Worm (Caenorhabditis elegans) whole organism, mixed stage, embryonic: ENCODE measurements around the gene C38H2.2.

Source experiments
- M03D4.4 ChIP-seq: sonication (generic microtip); optimal IDR thresholded peaks from 2 replicates; lab custom pipeline; 2017; ENCODE audit warnings: mild to moderate bottlenecking, missing genetic modification characterization, missing compliant biosample characterization
- bed-3 ChIP-seq: fragments of 200-800 bp; sonication (Bioruptor generic); optimal IDR thresholded peaks from 3 replicates; lab custom pipeline; 2018; ENCODE audit warnings: mild to moderate bottlenecking, missing genetic modification characterization, moderate library complexity, missing compliant biosample characterization
- blmp-1 ChIP-seq: fragments of 150-350 bp; optimal IDR thresholded peaks from 2 replicates; lab custom pipeline; 2014; ENCODE audit warnings: missing biosample characterization, missing genetic modification characterization
- ceh-39 ChIP-seq: fragments of 150-350 bp; optimal IDR thresholded peaks from 2 replicates; lab custom pipeline; 2014; ENCODE audit warnings: missing biosample characterization, missing genetic modification characterization
- ceh-43 ChIP-seq: fragments of 200-800 bp; sonication (Bioruptor generic); optimal IDR thresholded peaks from 2 replicates; lab custom pipeline; 2018; ENCODE audit warnings: mild to moderate bottlenecking, missing genetic modification characterization, moderate library complexity, missing compliant biosample characterization
- ces-1 ChIP-seq: fragments of 150-350 bp; optimal IDR thresholded peaks from 2 replicates; lab custom pipeline; 2014; ENCODE audit warnings: missing biosample characterization, missing genetic modification reagents, missing genetic modification characterization
- cnd-1 ChIP-seq: fragments of 200-800 bp; sonication (Bioruptor generic); optimal IDR thresholded peaks from 2 replicates; lab custom pipeline; 2018; ENCODE audit warnings: mild to moderate bottlenecking, missing genetic modification characterization, missing compliant biosample characterization
- elt-1 ChIP-seq: sonication (generic microtip); optimal IDR thresholded peaks from 2 replicates; lab custom pipeline; 2017; ENCODE audit warnings: missing genetic modification characterization, mild to moderate bottlenecking, missing compliant biosample characterization, antibody characterized with exemption, moderate library complexity, borderline replicate concordance; ENCODE audit not compliant: insufficient read depth
- elt-3 ChIP-seq: fragments of 150-350 bp; optimal IDR thresholded peaks from 2 replicates; lab custom pipeline; 2014; ENCODE audit warnings: missing biosample characterization, missing genetic modification characterization
- flh-1 ChIP-seq: fragments of 200-800 bp; sonication (Bioruptor generic); optimal IDR thresholded peaks from 2 replicates; lab custom pipeline; 2018; ENCODE audit warnings: mild to moderate bottlenecking, missing genetic modification characterization, moderate library complexity, missing compliant biosample characterization
- ham-2 ChIP-seq: fragments of 200-800 bp; sonication (Bioruptor generic); optimal IDR thresholded peaks from 2 replicates; lab custom pipeline; 2018; ENCODE audit warnings: mild to moderate bottlenecking, missing genetic modification characterization, missing compliant biosample characterization
- hlh-1 ChIP-seq: fragments of 150-350 bp; optimal IDR thresholded peaks from 2 replicates; lab custom pipeline; 2014; ENCODE audit warnings: missing biosample characterization, missing genetic modification reagents, missing genetic modification characterization
- lin-13 ChIP-seq: fragments of 150-350 bp; optimal IDR thresholded peaks from 2 replicates; lab custom pipeline; 2014; ENCODE audit warnings: missing biosample characterization, missing genetic modification characterization
- lin-32 ChIP-seq: fragments of 200-800 bp; sonication (Bioruptor generic); optimal IDR thresholded peaks from 2 replicates; lab custom pipeline; 2018; ENCODE audit warnings: mild to moderate bottlenecking, missing genetic modification characterization, missing compliant biosample characterization
- lsy-2 ChIP-seq: fragments of 150-350 bp; optimal IDR thresholded peaks from 2 replicates; lab custom pipeline; 2014; ENCODE audit warnings: missing biosample characterization, missing genetic modification characterization
- mab-5 ChIP-seq: fragments of 150-350 bp; optimal IDR thresholded peaks from 2 replicates; lab custom pipeline; 2014; ENCODE audit warnings: missing biosample characterization, missing genetic modification characterization
- mep-1 ChIP-seq: fragments of 150-350 bp; optimal IDR thresholded peaks from 2 replicates; lab custom pipeline; 2017; ENCODE audit warnings: missing biosample characterization, missing genetic modification reagents, missing genetic modification characterization, inconsistent platforms
- mls-2 ChIP-seq: sonication (generic microtip); optimal IDR thresholded peaks from 2 replicates; lab custom pipeline; 2016; ENCODE audit warnings: mild to moderate bottlenecking, missing genetic modification characterization, moderate library complexity, missing compliant biosample characterization
- nhr-12 ChIP-seq: fragments of 150-350 bp; optimal IDR thresholded peaks from 2 replicates; lab custom pipeline; 2014; ENCODE audit warnings: missing biosample characterization, missing genetic modification characterization
- nhr-2 ChIP-seq: fragments of 150-350 bp; optimal IDR thresholded peaks from 2 replicates; lab custom pipeline; 2014; ENCODE audit warnings: missing biosample characterization, missing genetic modification characterization
- nhr-237 ChIP-seq: fragments of 150-350 bp; optimal IDR thresholded peaks from 2 replicates; lab custom pipeline; 2014; ENCODE audit warnings: missing biosample characterization, missing genetic modification characterization
- nhr-28 ChIP-seq: fragments of 150-350 bp; optimal IDR thresholded peaks from 2 replicates; lab custom pipeline; 2014; ENCODE audit warnings: missing biosample characterization, missing genetic modification characterization
- nhr-76 ChIP-seq: sonication (generic microtip); optimal IDR thresholded peaks from 2 replicates; lab custom pipeline; 2017; ENCODE audit warnings: missing biosample characterization, missing genetic modification characterization
- pha-4 ChIP-seq: fragments of 150-350 bp; optimal IDR thresholded peaks from 2 replicates; lab custom pipeline; 2018; ENCODE audit warnings: missing biosample characterization, missing genetic modification reagents, missing genetic modification characterization
- sem-2 ChIP-seq: fragments of 200-800 bp; sonication (Bioruptor generic); optimal IDR thresholded peaks from 2 replicates; lab custom pipeline; 2018; ENCODE audit warnings: mild to moderate bottlenecking, missing genetic modification characterization, missing compliant biosample characterization
- snpc-4 ChIP-seq: fragments of 150-350 bp; optimal IDR thresholded peaks from 2 replicates; lab custom pipeline; 2014; ENCODE audit warnings: missing biosample characterization, missing genetic modification characterization
- sptf-1 ChIP-seq: sonication (generic microtip); optimal IDR thresholded peaks from 2 replicates; lab custom pipeline; 2017; ENCODE audit warnings: mild to moderate bottlenecking, missing genetic modification characterization, moderate library complexity, missing compliant biosample characterization
- tbx-8 ChIP-seq: fragments of 200-800 bp; sonication (Bioruptor generic); optimal IDR thresholded peaks from 2 replicates; lab custom pipeline; 2018; ENCODE audit warnings: mild to moderate bottlenecking, missing genetic modification characterization, moderate library complexity, missing compliant biosample characterization
- unc-120 ChIP-seq: sonication (generic microtip); optimal IDR thresholded peaks from 2 replicates; lab custom pipeline; 2017; ENCODE audit warnings: missing genetic modification characterization, missing compliant biosample characterization; ENCODE audit not compliant: poor library complexity, severe bottlenecking
- unc-39 ChIP-seq: fragments of 150-350 bp; optimal IDR thresholded peaks from 2 replicates; lab custom pipeline; 2014; ENCODE audit warnings: missing biosample characterization, missing genetic modification characterization
- unc-62 ChIP-seq: fragments of 150-350 bp; optimal IDR thresholded peaks from 2 replicates; lab custom pipeline; 2014; ENCODE audit warnings: missing biosample characterization, missing genetic modification reagents, missing genetic modification characterization
- zip-8 ChIP-seq: fragments of 150-350 bp; optimal IDR thresholded peaks from 2 replicates; lab custom pipeline; 2014; ENCODE audit warnings: missing biosample characterization, missing genetic modification characterization

Gene C38H2.2

DNA sequence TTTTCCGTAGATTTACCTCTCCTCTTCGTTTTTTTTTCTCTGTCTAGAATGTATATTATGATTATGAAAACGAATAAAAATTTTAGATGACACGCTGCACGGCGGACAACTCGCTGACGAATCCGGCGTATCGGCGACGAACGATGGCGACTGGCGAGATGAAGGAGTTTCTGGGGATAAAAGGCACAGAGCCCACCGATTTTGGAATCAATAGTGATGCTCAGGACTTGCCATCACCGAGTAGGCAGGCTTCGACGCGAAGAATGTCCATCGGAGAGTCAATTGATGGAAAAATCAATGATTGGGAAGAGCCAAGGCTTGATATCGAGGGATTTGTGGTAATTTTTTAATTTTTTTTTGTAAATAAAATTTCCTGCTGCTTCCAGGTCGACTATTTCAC is 46.5 kb upstream of the C38H2.2 start, which contains the start of gene ced-9:
TSS of gene ced-9 (plus strand) at position 87 of the 400 bp plus-strand sequence.
- no peak for TF ChIP-seq unc-39 (tag; lab: Kevin White, UChicago)
- no peak for TF ChIP-seq cnd-1 (tag; lab: Kevin White, UChicago)
- TF ChIP-seq unc-120: no peak
- TF ChIP-seq elt-3 (tag; lab: Kevin White, UChicago): no peak
- TF ChIP-seq sem-2: no peak

DNA sequence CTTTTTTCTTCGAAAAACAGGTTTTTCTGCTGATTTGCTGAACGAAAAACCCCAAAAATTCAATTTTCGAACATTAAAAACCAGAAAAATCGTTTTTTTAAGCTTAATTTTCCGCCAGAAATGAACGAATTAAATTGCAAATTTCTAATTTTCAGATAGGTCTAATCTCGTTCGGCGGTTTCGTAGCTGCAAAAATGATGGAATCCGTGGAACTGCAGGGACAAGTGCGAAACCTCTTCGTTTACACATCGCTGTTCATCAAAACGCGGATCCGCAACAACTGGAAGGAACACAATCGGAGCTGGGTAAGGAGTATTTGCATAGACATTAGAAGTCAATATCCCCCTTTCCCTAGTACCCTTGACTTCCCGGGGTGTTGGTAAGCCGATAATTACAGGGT is 45.5 kb upstream of the C38H2.2 start:
- TF ChIP-seq unc-39 (tag; lab: Kevin White, UChicago): no peak
- TF ChIP-seq pha-4 (tag; lab: Kevin White, UChicago): no peak
- TF ChIP-seq nhr-76: no peak
- TF ChIP-seq lin-13 (tag; lab: Kevin White, UChicago): no peak
- TF ChIP-seq ham-2 (GFP tag; lab: Kevin White, UChicago): no peak
- no peak for TF ChIP-seq ces-1 (GFP tag; lab: Kevin White, UChicago)
- no peak for TF ChIP-seq M03D4.4 (tag; lab: Kevin White, UChicago)
- no peak for TF ChIP-seq nhr-2 (tag; lab: Kevin White, UChicago)
- TF ChIP-seq ceh-39 (tag; lab: Kevin White, UChicago): no peak
- TF ChIP-seq nhr-28: no peak

DNA sequence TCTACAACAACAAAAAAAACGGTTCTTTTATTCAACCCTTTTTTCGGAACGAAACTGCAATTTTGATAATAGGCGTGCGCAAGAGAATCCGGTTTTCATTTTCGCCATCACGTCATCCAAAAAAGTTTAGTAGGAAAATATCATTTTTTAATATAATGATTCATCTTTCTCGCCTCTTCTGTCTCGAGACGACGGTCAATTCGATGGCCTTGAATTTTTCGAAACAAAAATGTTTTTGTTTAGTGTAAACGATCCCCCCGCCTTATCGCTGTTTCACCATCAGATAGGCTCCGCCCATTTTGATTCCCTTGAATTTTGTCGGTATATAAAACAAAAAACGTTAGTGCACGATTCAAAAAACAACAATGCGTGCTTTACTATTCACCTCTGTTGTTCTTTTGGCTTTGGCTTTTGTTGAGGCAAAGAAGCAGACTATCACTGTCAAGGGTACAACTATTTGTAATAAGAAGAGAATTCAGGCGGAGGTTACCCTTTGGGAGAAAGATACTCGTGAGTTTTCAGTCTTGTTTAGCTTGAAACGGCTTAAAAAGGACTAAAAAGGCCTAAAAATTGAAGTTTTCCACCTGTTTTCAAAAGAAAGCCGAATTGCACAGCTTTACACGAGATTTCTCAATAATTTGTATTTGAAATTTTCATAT is 43.9 kb upstream of the C38H2.2 start, which contains the start of gene ttr-15:
TSS of gene ttr-15 (plus strand) at position 340 of the 659 bp plus-strand sequence.
- TF ChIP-seq nhr-12 (no peak), M03D4.4 (tag; lab: Kevin White, UChicago) (no peak), bed-3 (GFP tag; lab: Kevin White, UChicago) (no peak), tbx-8 (GFP tag; lab: Kevin White, UChicago) (no peak), ceh-43 (GFP tag; lab: Kevin White, UChicago) (no peak)

DNA sequence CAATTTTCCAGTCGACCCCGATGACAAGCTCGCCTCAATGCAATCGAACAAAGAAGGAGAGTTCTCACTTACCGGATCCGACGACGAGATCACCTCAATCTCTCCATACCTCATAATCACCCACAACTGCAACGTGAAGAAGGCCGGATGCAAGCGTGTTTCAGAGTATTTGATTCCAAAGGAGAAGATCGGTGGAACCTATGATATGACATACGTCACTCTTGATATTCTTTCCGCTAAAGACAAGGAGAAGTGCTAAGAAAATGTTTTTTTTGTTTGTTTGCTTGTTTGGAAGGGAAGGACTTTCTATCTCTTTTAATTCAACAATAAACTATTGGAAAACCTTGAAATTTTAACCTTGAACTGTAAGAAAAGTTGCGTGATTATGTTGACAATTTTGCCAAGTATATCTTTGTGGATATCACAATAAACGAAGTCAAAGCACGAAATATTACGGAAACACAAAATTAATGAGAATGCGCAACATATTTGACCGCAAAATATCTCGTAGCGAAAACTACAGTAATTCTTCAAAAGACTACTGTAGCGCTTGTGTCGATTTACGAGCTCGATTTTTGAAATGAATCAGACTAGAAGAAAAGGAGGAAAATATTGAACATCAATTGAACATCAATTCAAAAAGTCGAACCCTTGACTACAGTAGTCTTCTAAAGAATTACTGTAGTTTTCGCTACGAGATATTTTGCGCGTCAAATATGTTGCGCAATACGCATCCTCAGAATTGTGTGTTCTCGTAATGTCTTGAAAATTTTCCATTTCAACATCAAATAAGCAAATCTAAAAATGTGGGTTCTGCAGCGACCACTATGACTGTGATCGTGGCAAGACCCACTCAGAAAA is 42.4 kb upstream of the C38H2.2 start:
- TF ChIP-seq zip-8 (peak; percentile 89), ceh-39 (tag; lab: Kevin White, UChicago) (no peak)

DNA sequence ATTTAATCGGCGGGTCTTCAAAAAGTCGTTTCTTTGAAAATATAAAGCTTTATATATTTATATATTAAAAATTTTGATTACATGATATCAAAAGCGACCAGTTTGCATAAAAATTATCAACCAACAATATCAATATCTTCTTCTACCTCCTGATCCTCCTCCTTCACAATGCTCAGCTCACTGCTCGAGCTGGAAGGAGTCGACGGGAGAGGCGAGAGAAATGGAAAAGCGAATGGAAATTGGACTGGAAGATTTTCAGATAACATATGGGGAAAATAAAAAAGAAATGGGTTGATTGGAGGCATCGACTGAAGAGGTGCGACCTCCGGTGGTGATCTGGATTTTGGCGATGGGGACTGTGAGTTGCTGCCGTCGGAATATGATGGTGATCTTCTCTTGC is 41.6 kb upstream of the C38H2.2 start:
- no peak for TF ChIP-seq lin-32 (GFP tag; lab: Kevin White, UChicago)
- TF ChIP-seq lsy-2 (tag; lab: Kevin White, UChicago): no peak
- no peak for TF ChIP-seq lin-13 (tag; lab: Kevin White, UChicago)

DNA sequence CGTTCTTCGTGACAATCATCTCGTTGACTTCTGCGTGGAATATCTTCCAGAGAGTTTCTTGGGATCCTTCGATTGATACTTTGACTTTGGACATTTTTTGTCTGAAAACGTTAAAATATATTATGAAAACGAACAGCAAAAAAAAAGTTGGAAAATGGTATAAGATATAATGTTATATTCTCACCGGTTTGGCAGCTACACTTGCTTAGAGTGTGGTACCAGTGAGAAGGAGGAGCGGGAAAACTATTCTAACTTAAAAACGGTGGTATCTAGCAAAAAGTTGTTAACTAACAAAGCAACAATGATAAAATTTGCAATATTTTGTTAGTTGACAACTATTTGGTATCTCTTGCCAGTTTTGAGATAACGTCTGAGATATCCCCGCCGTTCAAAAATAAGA is 39.8 kb upstream of the C38H2.2 start, which contains the start of gene tbx-9:
TSS of gene tbx-9 (minus strand) at position 101 of the 400 bp plus-strand sequence.
- TF ChIP-seq ceh-43 (GFP tag; lab: Kevin White, UChicago) (no peak), nhr-237 (no peak), mep-1 (tag; lab: Kevin White, UChicago) (no peak), unc-120 (no peak), mls-2 (tag; lab: Kevin White, UChicago) (no peak), ceh-39 (tag; lab: Kevin White, UChicago) (no peak), flh-1 (GFP tag; lab: Kevin White, UChicago) (no peak), unc-39 (tag; lab: Kevin White, UChicago) (no peak), pha-4 (tag; lab: Kevin White, UChicago) (no peak), lin-13 (tag; lab: Kevin White, UChicago) (no peak), sem-2 (no peak), snpc-4 (no peak), zip-8 (no peak), nhr-76 (no peak)

DNA sequence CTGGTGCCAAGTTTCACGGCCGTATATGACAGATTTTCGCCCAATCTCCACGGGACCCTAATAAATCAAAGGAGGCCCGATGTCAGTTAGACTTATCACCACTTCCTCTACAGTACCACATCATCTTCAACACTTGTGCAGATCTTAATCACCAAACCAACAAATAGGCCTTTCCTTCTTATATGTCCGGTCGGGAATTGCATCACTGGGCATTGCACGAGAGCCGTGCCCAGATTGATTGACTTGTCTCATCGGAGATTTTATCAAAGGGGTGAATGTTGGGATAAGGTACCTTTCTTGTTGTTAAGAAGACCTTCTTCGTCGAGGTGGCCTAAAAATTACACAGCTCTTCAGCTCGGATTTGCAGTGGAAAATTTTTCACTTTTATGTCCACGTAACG is 36.8 kb upstream of the C38H2.2 start:
- TF ChIP-seq mls-2 (tag; lab: Kevin White, UChicago) (no peak), elt-3 (tag; lab: Kevin White, UChicago) (no peak), nhr-2 (tag; lab: Kevin White, UChicago) (peak; percentile 5), cnd-1 (tag; lab: Kevin White, UChicago) (no peak), unc-62 (GFP tag; lab: Kevin White, UChicago) (peak; percentile 63), hlh-1 (tag; lab: Kevin White, UChicago) (no peak), blmp-1 (tag; lab: Kevin White, UChicago) (no peak), ces-1 (GFP tag; lab: Kevin White, UChicago) (no peak), sptf-1 (tag; lab: Kevin White, UChicago) (no peak), elt-1 (tag; lab: Kevin White, UChicago) (peak; percentile 83), pha-4 (tag; lab: Kevin White, UChicago) (no peak), tbx-8 (GFP tag; lab: Kevin White, UChicago) (no peak), mab-5 (no peak), flh-1 (GFP tag; lab: Kevin White, UChicago) (no peak)
